Worm (Caenorhabditis elegans): ENCODE data around the gene sam-4.

ce11 chrII:5688959-5689358 lies 39.9 kb upstream of the sam-4 start, which contains the start of gene C25H3.11:
- TF ChIP-seq ama-1 (optimal IDR thresholded peaks at IDR 0.05): no peak
- no peak for TF ChIP-seq hmg-4 (GFP tag; optimal IDR thresholded peaks at IDR 0.05)
- no peak for TF ChIP-seq scrt-1 (GFP tag; IDR thresholded peaks at IDR 0.05)
- TF ChIP-seq flt-1 (GFP tag; IDR thresholded peaks at IDR 0.05): no peak
- no peak for TF ChIP-seq tra-4 (tag; optimal IDR thresholded peaks at IDR 0.05)
- TF ChIP-seq ceh-13 (GFP tag; optimal IDR thresholded peaks at IDR 0.05): no peak
- TF ChIP-seq tbx-37 (GFP tag; conservative IDR thresholded peaks at IDR 0.05): no peak
- no peak for TF ChIP-seq F13C5.2 (tag; optimal IDR thresholded peaks at IDR 0.05)
- TF ChIP-seq pes-1 (GFP tag; IDR thresholded peaks at IDR 0.05): no peak
- TF ChIP-seq aly-1 (tag; optimal IDR thresholded peaks at IDR 0.05): no peak
- no peak for TF ChIP-seq ceh-36 (tag; optimal IDR thresholded peaks at IDR 0.05)
- TF ChIP-seq sea-1 (GFP tag; conservative IDR thresholded peaks at IDR 0.05): no peak
- TF ChIP-seq hmbx-1 (tag; optimal IDR thresholded peaks at IDR 0.05): no peak
- TF ChIP-seq B0310.2 (tag; optimal IDR thresholded peaks at IDR 0.05): no peak

Measured in whole organism, early embryonic.